Fruit fly (Drosophila melanogaster): ENCODE data around the gene CG42359.

CG42359 gene

dm6 chr3R:19147511-19148239 is 14.4 kb downstream of the CG42359 start, which contains the start of gene Ppcs (continued):
- TF ChIP-seq Nf-YB (GFP tag; optimal IDR thresholded peaks at IDR 0.05) (peak; percentile 28), sob (GFP tag; IDR thresholded peaks at IDR 0.05) (peak; percentile 80), Pdp1 (GFP tag; optimal IDR thresholded peaks at IDR 0.05) (peak; percentile 38 to 59), unpg (GFP tag; optimal IDR thresholded peaks at IDR 0.05) (peak; percentile 20), her (GFP tag; optimal IDR thresholded peaks at IDR 0.05) (peak; percentile 58), CG11723 (GFP tag; optimal IDR thresholded peaks at IDR 0.05) (no peak), Dad (GFP tag; optimal IDR thresholded peaks at IDR 0.05) (peak; percentile 62), org-1 (GFP tag; optimal IDR thresholded peaks at IDR 0.05) (no peak), sug (tag; optimal IDR thresholded peaks at IDR 0.05) (peak; percentile 75), tna (GFP tag; IDR thresholded peaks at IDR 0.05; ENCODE audit: partially characterized antibody) (no peak), Gsc (GFP tag; IDR thresholded peaks at IDR 0.05) (no peak), al (GFP tag; IDR thresholded peaks at IDR 0.05) (0 out of 2 replicates have a peak, but pooled peaks have one; percentile 35), Vsx1 (GFP tag; optimal IDR thresholded peaks at IDR 0.05) (peak; percentile 17), CG1832 (GFP tag; optimal IDR thresholded peaks at IDR 0.05) (no peak), eyg (GFP tag; optimal IDR thresholded peaks at IDR 0.05) (peak; percentile 69), bcd (GFP tag; optimal IDR thresholded peaks at IDR 0.05) (peak; percentile 64)

- TF ChIP-seq tap (tag; optimal IDR thresholded peaks at IDR 0.05) (no peak), CG18476 (GFP tag; optimal IDR thresholded peaks at IDR 0.05) (no peak), Tbp (GFP tag; optimal IDR thresholded peaks at IDR 0.05) (no peak), Nf-YB (GFP tag; optimal IDR thresholded peaks at IDR 0.05) (no peak), Med (GFP tag) (peak; percentile 23), lab (GFP tag; optimal IDR thresholded peaks at IDR 0.05) (peak; percentile 38), CG4854 (GFP tag; optimal IDR thresholded peaks at IDR 0.05) (no peak), CG5953 (GFP tag; IDR thresholded peaks at IDR 0.05) (no peak), tin (GFP tag; optimal IDR thresholded peaks at IDR 0.05) (no peak), CG13624 (GFP tag; optimal IDR thresholded peaks at IDR 0.05) (no peak), pzg (GFP tag; optimal IDR thresholded peaks at IDR 0.05) (no peak), CG12744 (GFP tag; optimal IDR thresholded peaks at IDR 0.05) (no peak), tup (GFP tag; optimal IDR thresholded peaks at IDR 0.05) (no peak), Kr (GFP tag; optimal IDR thresholded peaks at IDR 0.05) (no peak), sug (tag; optimal IDR thresholded peaks at IDR 0.05) (peak; percentile 78), HLHmδ (GFP tag; optimal IDR thresholded peaks at IDR 0.05) (no peak), sens (GFP tag) (peak; percentile 21), nmo (GFP tag; optimal IDR thresholded peaks at IDR 0.05) (no peak), bigmax (GFP tag; optimal IDR thresholded peaks at IDR 0.05) (no peak), ci (GFP tag; IDR thresholded peaks at IDR 0.05) (no peak), C15 (GFP tag; IDR thresholded peaks at IDR 0.05) (no peak), Doc2 (GFP tag; IDR thresholded peaks at IDR 0.05) (no peak), ken (GFP tag; IDR thresholded peaks at IDR 0.05) (no peak), ERR (GFP tag; optimal IDR thresholded peaks at IDR 0.05) (no peak), MTF-1 (GFP tag; optimal IDR thresholded peaks at IDR 0.05; ENCODE audit: borderline replicate concordance) (no peak), pum (GFP tag; optimal IDR thresholded peaks at IDR 0.05) (no peak), Adf1 (GFP tag; IDR thresholded peaks at IDR 0.05) (peak; percentile 15; the same call in 1 of the 2 replicates), Taf1 (GFP tag; IDR thresholded peaks at IDR 0.05) (no peak), CG5245 (GFP tag; optimal IDR thresholded peaks at IDR 0.05) (no peak), CG31441 (GFP tag; IDR thresholded peaks at IDR 0.05) (no peak), CG16815 (GFP tag; optimal IDR thresholded peaks at IDR 0.05) (no peak), CG7963 (GFP tag; IDR thresholded peaks at IDR 0.05; ENCODE audit: partially characterized antibody) (no peak), chn (GFP tag; optimal IDR thresholded peaks at IDR 0.05) (no peak), rib (GFP tag; IDR thresholded peaks at IDR 0.05) (peak; percentile 56; the same call in 1 of the 2 replicates), CG7556 (GFP tag; optimal IDR thresholded peaks at IDR 0.05) (no peak)
Observed at dm6 chr3R:19134957-19135356, 27.1 kb downstream of the CG42359 start, which contains the start of gene Cyp12a4. Gene Cyp12a4, plus strand, starts transcription at chr3R:19135158.
